Fruit fly (Drosophila melanogaster) whole organism, embryonic: ENCODE data around the gene Wdr33.

ENCODE experiments used
- B-H1 ChIP-seq: fragments of 200-800 bp; sonication (Bioruptor generic); IDR thresholded peaks from 3 replicates; pipeline ENCODE4 v1.3.6; 2022; ENCODE audit warnings: missing biosample characterization, missing genetic modification characterization
- CG11695 ChIP-seq: fragments of 200-800 bp; sonication (Bioruptor generic); IDR thresholded peaks from 3 replicates; pipeline ENCODE4 v1.3.6; 2022; ENCODE audit warnings: missing biosample characterization, missing genetic modification characterization
- CG12071 ChIP-seq: fragments of 200-800 bp; sonication (Bioruptor generic); optimal IDR thresholded peaks from 3 replicates; lab custom pipeline; 2018; ENCODE audit warnings: missing biosample characterization, mild to moderate bottlenecking, missing genetic modification characterization
- CG13296 ChIP-seq: fragments of 200-800 bp; sonication (Bioruptor generic); optimal IDR thresholded peaks from 3 replicates; lab custom pipeline; 2018; ENCODE audit warnings: missing biosample characterization, mild to moderate bottlenecking, missing genetic modification characterization
- CG14050 ChIP-seq: fragments of 200-800 bp; sonication (Bioruptor generic); IDR thresholded peaks from 3 replicates; pipeline ENCODE4 v1.3.6; 2022; ENCODE audit warnings: missing biosample characterization, missing genetic modification characterization
- CG14441 ChIP-seq: fragments of 200-800 bp; sonication (Bioruptor generic); IDR thresholded peaks from 2 replicates; pipeline ENCODE4 v1.3.6; 2022; ENCODE audit warnings: missing biosample characterization, missing genetic modification characterization
- CG1647 ChIP-seq: fragments of 200-800 bp; sonication (Bioruptor generic); optimal IDR thresholded peaks from 3 replicates; lab custom pipeline; 2016; ENCODE audit warnings: missing biosample characterization, missing genetic modification characterization
- CG16813 ChIP-seq: fragments of 200-800 bp; sonication (Bioruptor generic); IDR thresholded peaks from 3 replicates; pipeline ENCODE4 v1.3.6; 2022; ENCODE audit warnings: missing biosample characterization, missing genetic modification characterization; ENCODE audit not compliant: partially characterized antibody
- CG2199 ChIP-seq: fragments of 200-800 bp; sonication (Bioruptor generic); IDR thresholded peaks from 3 replicates; pipeline ENCODE4 v1.3.6; 2022; ENCODE audit warnings: missing biosample characterization, missing genetic modification characterization
- CG2202 ChIP-seq: fragments of 200-800 bp; sonication (Bioruptor generic); optimal IDR thresholded peaks from 2 replicates; lab custom pipeline; 2018; ENCODE audit warnings: missing biosample characterization, mild to moderate bottlenecking, missing genetic modification characterization
- CG32532 ChIP-seq: fragments of 200-800 bp; sonication (Bioruptor generic); IDR thresholded peaks from 2 replicates; pipeline ENCODE4 v1.3.6; 2022; ENCODE audit warnings: missing biosample characterization, missing genetic modification characterization
- CG33557 ChIP-seq: fragments of 200-800 bp; sonication (Bioruptor generic); optimal IDR thresholded peaks from 2 replicates; lab custom pipeline; 2019; ENCODE audit warnings: missing biosample characterization, mild to moderate bottlenecking, missing genetic modification characterization, moderate library complexity
- CG4360 ChIP-seq: fragments of 200-800 bp; sonication (Bioruptor generic); IDR thresholded peaks from 2 replicates; pipeline ENCODE4 v1.3.6; 2022; ENCODE audit warnings: missing biosample characterization, missing genetic modification characterization
- CG6654 ChIP-seq: fragments of 200-800 bp; sonication (Bioruptor generic); optimal IDR thresholded peaks from 2 replicates; lab custom pipeline; 2017; ENCODE audit warnings: missing biosample characterization, mild to moderate bottlenecking, missing genetic modification characterization
- CG6689 ChIP-seq: fragments of 200-800 bp; sonication (Bioruptor generic); IDR thresholded peaks from 2 replicates; pipeline ENCODE4 v1.3.6; 2022; ENCODE audit warnings: missing biosample characterization, missing genetic modification characterization
- CG7357 ChIP-seq: fragments of 200-800 bp; sonication (Bioruptor generic); IDR thresholded peaks from 3 replicates; pipeline ENCODE4 v1.3.6; 2022; ENCODE audit warnings: missing biosample characterization, missing genetic modification characterization
- CG8089 ChIP-seq: fragments of 200-800 bp; sonication (Bioruptor generic); optimal IDR thresholded peaks from 3 replicates; lab custom pipeline; 2016; ENCODE audit warnings: missing biosample characterization, missing genetic modification characterization
- D ChIP-seq, 2 experiments: fragments of 200-800 bp in 1 of 2; fragments of >200 bp in 1 of 2; sonication (Bioruptor generic) in 1 of 2; optimal IDR thresholded peaks; 2 replicates in 1 of 2; 3 replicates in 1 of 2; lab custom pipeline; 2017; ENCODE audit warnings: mild to moderate bottlenecking in 1 of 2, missing biosample characterization in 1 of 2, missing genetic modification characterization in 1 of 2, missing genetic modification reagents in 1 of 2
- ERR ChIP-seq: fragments of 200-800 bp; sonication (Bioruptor generic); optimal IDR thresholded peaks from 2 replicates; lab custom pipeline; 2016; ENCODE audit warnings: missing biosample characterization, missing genetic modification characterization
- Fer3 ChIP-seq: fragments of 200-800 bp; sonication (Bioruptor generic); optimal IDR thresholded peaks from 2 replicates; lab custom pipeline; 2018; ENCODE audit warnings: missing biosample characterization, mild to moderate bottlenecking, missing genetic modification characterization, moderate library complexity
- Jarid2 ChIP-seq: fragments of 200-800 bp; sonication (Bioruptor generic); optimal IDR thresholded peaks from 3 replicates; lab custom pipeline; 2017; ENCODE audit warnings: mild to moderate bottlenecking, missing biosample characterization, missing genetic modification reagents, missing genetic modification characterization
- Kr ChIP-seq: fragments of 200-800 bp; sonication (Bioruptor generic); optimal IDR thresholded peaks from 2 replicates; lab custom pipeline; 2017; ENCODE audit warnings: missing biosample characterization, mild to moderate bottlenecking, missing genetic modification characterization
- Lhr ChIP-seq: fragments of 200-800 bp; sonication (Bioruptor generic); optimal IDR thresholded peaks from 3 replicates; lab custom pipeline; 2017; ENCODE audit warnings: mild to moderate bottlenecking, missing biosample characterization, missing genetic modification reagents, missing genetic modification characterization
- MBD-R2 ChIP-seq: fragments of 200-800 bp; sonication (Bioruptor generic); IDR thresholded peaks from 2 replicates; pipeline ENCODE4 v1.3.6; 2022; ENCODE audit warnings: missing biosample characterization, missing genetic modification characterization
- MTF-1 ChIP-seq: fragments of 200-800 bp; sonication (Bioruptor generic); optimal IDR thresholded peaks from 2 replicates; lab custom pipeline; 2018; ENCODE audit warnings: missing biosample characterization, mild to moderate bottlenecking, missing genetic modification characterization, borderline replicate concordance
- Nf-YA ChIP-seq: fragments of 200-800 bp; sonication (Bioruptor generic); IDR thresholded peaks from 2 replicates; pipeline ENCODE4 v1.3.6; 2022; ENCODE audit warnings: missing biosample characterization, missing genetic modification characterization
- Sry-δ ChIP-seq: fragments of 200-800 bp; sonication (Bioruptor generic); optimal IDR thresholded peaks from 2 replicates; lab custom pipeline; 2016; ENCODE audit warnings: missing biosample characterization, missing genetic modification characterization
- ase ChIP-seq: fragments of 200-800 bp; sonication (Bioruptor generic); IDR thresholded peaks from 3 replicates; pipeline ENCODE4 v1.3.6; 2022; ENCODE audit warnings: missing biosample characterization, missing genetic modification characterization
- az2 ChIP-seq: fragments of 200-800 bp; sonication (Bioruptor generic); optimal IDR thresholded peaks from 3 replicates; lab custom pipeline; 2016; ENCODE audit warnings: missing biosample characterization, missing genetic modification characterization
- btn ChIP-seq: fragments of 200-800 bp; sonication (Bioruptor generic); optimal IDR thresholded peaks from 2 replicates; lab custom pipeline; 2016; ENCODE audit warnings: missing biosample characterization, missing genetic modification characterization
- chif ChIP-seq, 2 experiments: fragments of 200-800 bp; sonication (Bioruptor generic); optimal IDR thresholded peaks; 3 replicates each; lab custom pipeline; 2016; ENCODE audit warnings: missing biosample characterization in 2 of 2, missing genetic modification characterization in 2 of 2
- croc ChIP-seq: fragments of 200-800 bp; sonication (Bioruptor generic); conservative IDR thresholded peaks from 3 replicates; pipeline ENCODE4 v1.3.6; 2022; ENCODE audit warnings: missing biosample characterization, missing genetic modification characterization
- dati ChIP-seq: fragments of 200-800 bp; sonication (Bioruptor generic); IDR thresholded peaks from 2 replicates; pipeline ENCODE4 v1.3.6; 2022; ENCODE audit warnings: missing biosample characterization, missing genetic modification characterization
- disco-r ChIP-seq: fragments of 200-800 bp; sonication (Bioruptor generic); optimal IDR thresholded peaks from 2 replicates; lab custom pipeline; 2016; ENCODE audit warnings: missing biosample characterization, missing genetic modification characterization
- emc ChIP-seq: fragments of 200-800 bp; sonication (Bioruptor generic); optimal IDR thresholded peaks from 2 replicates; lab custom pipeline; 2016; ENCODE audit warnings: missing biosample characterization, missing genetic modification characterization
- en ChIP-seq: fragments of 200-800 bp; sonication (Bioruptor generic); optimal IDR thresholded peaks from 2 replicates; lab custom pipeline; 2016; ENCODE audit warnings: missing biosample characterization, missing genetic modification characterization
- esg ChIP-seq: fragments of 200-800 bp; sonication (Bioruptor generic); conservative IDR thresholded peaks from 2 replicates; pipeline ENCODE4 v1.3.6; 2022; ENCODE audit warnings: missing biosample characterization, missing genetic modification characterization
- eve ChIP-seq, 2 experiments: fragments of >200 bp; optimal IDR thresholded peaks; 2 replicates each; lab custom pipeline; 2017; ENCODE audit warnings: missing biosample characterization in 2 of 2, missing genetic modification characterization in 2 of 2
- fu2 ChIP-seq: fragments of 200-800 bp; sonication (Bioruptor generic); optimal IDR thresholded peaks from 2 replicates; lab custom pipeline; 2016; ENCODE audit warnings: missing biosample characterization, missing genetic modification characterization
- gsb-n ChIP-seq: fragments of 200-800 bp; sonication (Bioruptor generic); optimal IDR thresholded peaks from 3 replicates; lab custom pipeline; 2018; ENCODE audit warnings: missing biosample characterization, mild to moderate bottlenecking, missing genetic modification characterization
- her ChIP-seq: fragments of 200-800 bp; sonication (Bioruptor generic); optimal IDR thresholded peaks from 2 replicates; lab custom pipeline; 2016; ENCODE audit warnings: missing biosample characterization, missing genetic modification characterization
- kay ChIP-seq: fragments of 200-800 bp; sonication (Bioruptor generic); optimal IDR thresholded peaks from 2 replicates; lab custom pipeline; 2016; ENCODE audit warnings: missing biosample characterization, missing genetic modification characterization
- mam ChIP-seq: fragments of 200-800 bp; sonication (Bioruptor generic); optimal IDR thresholded peaks from 3 replicates; lab custom pipeline; 2016; ENCODE audit warnings: missing biosample characterization, missing genetic modification characterization
- mirr ChIP-seq: fragments of 200-800 bp; sonication (Bioruptor generic); optimal IDR thresholded peaks from 3 replicates; lab custom pipeline; 2018; ENCODE audit warnings: missing biosample characterization, mild to moderate bottlenecking, missing genetic modification characterization
- nerfin-2 ChIP-seq: fragments of 200-800 bp; sonication (Bioruptor generic); IDR thresholded peaks from 2 replicates; pipeline ENCODE4 v1.3.6; 2022; ENCODE audit warnings: missing biosample characterization, missing genetic modification characterization; ENCODE audit not compliant: partially characterized antibody
- otp ChIP-seq: fragments of 200-800 bp; sonication (Bioruptor generic); IDR thresholded peaks from 3 replicates; pipeline ENCODE4, ENCODE4 v1.3.6; 2022; ENCODE audit warnings: missing biosample characterization, missing genetic modification characterization
- pb ChIP-seq: fragments of 200-800 bp; sonication (Bioruptor generic); optimal IDR thresholded peaks from 3 replicates; lab custom pipeline; 2016; ENCODE audit warnings: missing biosample characterization, missing genetic modification characterization
- sisA ChIP-seq: fragments of 200-800 bp; sonication (Bioruptor generic); IDR thresholded peaks from 2 replicates; pipeline ENCODE4 v1.3.6; 2022; ENCODE audit warnings: missing biosample characterization, missing genetic modification characterization
- slbo ChIP-seq: fragments of 200-800 bp; sonication (Bioruptor generic); IDR thresholded peaks from 2 replicates; pipeline ENCODE4 v1.3.6; 2022; ENCODE audit warnings: missing biosample characterization, missing genetic modification characterization
- sob ChIP-seq: fragments of 200-800 bp; sonication (Bioruptor generic); IDR thresholded peaks from 2 replicates; pipeline ENCODE4 v1.3.6; 2022; ENCODE audit warnings: missing biosample characterization, missing genetic modification characterization

Wdr33 gene

DNA sequence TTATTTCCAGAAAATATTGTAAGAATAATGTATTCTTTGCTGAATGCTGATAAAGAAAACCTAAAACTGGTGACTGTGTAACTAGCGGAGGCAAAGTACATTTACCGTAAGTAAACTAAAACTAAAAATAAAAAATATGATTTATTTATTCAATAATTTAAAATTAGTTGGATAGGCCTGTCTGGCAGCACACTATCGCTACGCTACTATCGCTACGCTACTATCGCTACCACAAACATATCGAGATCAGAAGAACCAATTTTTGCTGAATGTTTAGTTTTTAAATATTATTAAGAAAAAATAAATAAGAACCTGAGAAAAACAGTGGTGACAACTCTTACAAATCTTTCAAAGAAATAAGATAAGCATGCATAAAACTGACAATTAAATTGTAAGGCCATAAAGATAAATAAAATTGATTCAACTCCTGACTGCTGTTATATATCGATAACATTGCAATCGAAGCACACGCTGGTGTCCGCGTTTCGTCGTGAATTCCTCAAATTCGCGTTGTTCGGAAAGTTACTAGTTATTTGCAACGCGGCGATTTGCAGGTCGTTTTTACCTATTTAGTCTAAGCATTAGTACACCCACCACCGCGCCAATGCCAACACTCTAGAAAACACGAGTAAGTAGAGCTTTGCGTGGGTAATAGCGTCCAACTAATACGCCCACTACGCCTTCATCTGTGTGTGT is at the start of gene Wdr33 (continued):
- peak; percentile 25; the same call in 1 of the 2 replicates for TF ChIP-seq sisA (GFP tag; lab: Robert Waterston, UW)
- no peak for TF ChIP-seq CG2199
- no peak; the same call in 1 of the 2 replicates for TF ChIP-seq sob (GFP tag; lab: Robert Waterston, UW)
- no peak for TF ChIP-seq disco-r (GFP tag; lab: Kevin White, UChicago)
- no peak for TF ChIP-seq CG12071 (GFP tag; lab: Kevin White, UChicago)
- TF ChIP-seq CG11695 (GFP tag; lab: Robert Waterston, UW): no peak
- TF ChIP-seq CG33557 (GFP tag; lab: Kevin White, UChicago): no peak
- no peak for TF ChIP-seq chif (GFP tag; optimal IDR thresholded peaks at IDR 0.05; lab: Kevin White, UChicago)
- TF ChIP-seq CG6654 (GFP tag; lab: Kevin White, UChicago): no peak
- TF ChIP-seq Nf-YA (GFP tag; lab: Robert Waterston, UW): no peak
- TF ChIP-seq Sry-δ (GFP tag; lab: Kevin White, UChicago): peak; percentile 16
- TF ChIP-seq btn: no peak
- no peak for TF ChIP-seq CG2202
- TF ChIP-seq kay: no peak
- TF ChIP-seq esg: 0 out of 2 replicates have a peak, but pooled peaks have one; percentile 44
- TF ChIP-seq CG14050 (GFP tag; lab: Robert Waterston, UW): no peak
- no peak for TF ChIP-seq otp (GFP tag; lab: Robert Waterston, UW)
- TF ChIP-seq MBD-R2: peak; percentile 51
- no peak for TF ChIP-seq Jarid2
- no peak for TF ChIP-seq croc (GFP tag; lab: Robert Waterston, UW)
- no peak for TF ChIP-seq D (optimal IDR thresholded peaks at IDR 0.05; lab: Kevin White, UChicago)
- TF ChIP-seq D (GFP tag; optimal IDR thresholded peaks at IDR 0.05; lab: Kevin White, UChicago): no peak
- no peak for TF ChIP-seq pb (GFP tag; lab: Kevin White, UChicago)
- TF ChIP-seq CG14441 (GFP tag; lab: Robert Waterston, UW): peak; percentile 26; the same call in 1 of the 2 replicates
- TF ChIP-seq her (GFP tag; lab: Kevin White, UChicago): peak; percentile 1
- TF ChIP-seq CG32532 (GFP tag; lab: Robert Waterston, UW): peak; percentile 62
- peak; percentile 0 for TF ChIP-seq Fer3 (tag; lab: Kevin White, UChicago)
- TF ChIP-seq mirr: no peak
- no peak for TF ChIP-seq CG8089 (GFP tag; lab: Kevin White, UChicago)
- TF ChIP-seq en: no peak
- no peak for TF ChIP-seq B-H1 (GFP tag; lab: Robert Waterston, UW)
- peak; percentile 82 for TF ChIP-seq nerfin-2 (GFP tag; lab: Robert Waterston, UW)
- TF ChIP-seq CG1647 (GFP tag; lab: Kevin White, UChicago): no peak
- 0 out of 2 replicates have a peak, but pooled peaks have one; percentile 4 for TF ChIP-seq CG6689 (GFP tag; lab: Robert Waterston, UW)
- no peak for TF ChIP-seq MTF-1
- TF ChIP-seq Lhr (GFP tag; lab: Kevin White, UChicago): peak; percentile 20
- TF ChIP-seq Kr (GFP tag; lab: Kevin White, UChicago): no peak
- TF ChIP-seq CG4360: no peak
- no peak for TF ChIP-seq emc (GFP tag; lab: Kevin White, UChicago)
- peak; percentile 39 for TF ChIP-seq CG13296 (GFP tag; lab: Kevin White, UChicago)
- TF ChIP-seq slbo (GFP tag; lab: Robert Waterston, UW): peak; percentile 7; the same call in 1 of the 2 replicates
- TF ChIP-seq CG7357 (GFP tag; lab: Robert Waterston, UW): no peak
- peak; percentile 46 for TF ChIP-seq az2 (GFP tag; lab: Kevin White, UChicago)
- TF ChIP-seq eve (GFP tag; optimal IDR thresholded peaks at IDR 0.05; lab: Kevin White, UChicago): no peak
- no peak for TF ChIP-seq ERR (GFP tag; lab: Kevin White, UChicago)
- TF ChIP-seq dati (GFP tag; lab: Robert Waterston, UW): no peak
- no peak for TF ChIP-seq gsb-n (tag; lab: Kevin White, UChicago)
- TF ChIP-seq ase (GFP tag; lab: Robert Waterston, UW): no peak; the same call in 2 of the 3 replicates
- no peak for TF ChIP-seq fu2 (GFP tag; lab: Kevin White, UChicago)
- TF ChIP-seq CG16813 (GFP tag; lab: Robert Waterston, UW): peak; percentile 94
- no peak for TF ChIP-seq mam
